Fruit fly (Drosophila melanogaster) whole organism, embryonic: ENCODE data around the gene lawc.

ENCODE experiments used
- CG17912 ChIP-seq: fragments of 200-800 bp; sonication (Bioruptor generic); optimal IDR thresholded peaks from 2 replicates; lab custom pipeline; 2018; ENCODE audit warnings: missing biosample characterization, mild to moderate bottlenecking, missing genetic modification characterization
- CG3065 ChIP-seq: fragments of 200-800 bp; sonication (Bioruptor generic); optimal IDR thresholded peaks from 2 replicates; lab custom pipeline; 2016; ENCODE audit warnings: missing biosample characterization, missing genetic modification characterization
- Sox102F ChIP-seq: fragments of 200-800 bp; sonication (Bioruptor generic); optimal IDR thresholded peaks from 2 replicates; lab custom pipeline; 2018; ENCODE audit warnings: missing biosample characterization, mild to moderate bottlenecking, missing genetic modification characterization, moderate library complexity

- no peak for TF ChIP-seq Sox102F (GFP tag; lab: Kevin White, UChicago)
- no peak for TF ChIP-seq CG3065 (GFP tag; lab: Kevin White, UChicago)
- no peak for TF ChIP-seq CG17912 (GFP tag; lab: Kevin White, UChicago)
These were observed 2.4 kb downstream of the lawc start, which contains the start of gene Trf2 for dm6 chrX:8408971-8409455.
